Worm (Caenorhabditis elegans) whole organism, L4/young adult: ENCODE measurements around the gene thoc-2.

Experiments
- W03F9.2 ChIP-seq: fragments of 150-350 bp; optimal IDR thresholded peaks from 2 replicates; lab custom pipeline; 2014; ENCODE audit warnings: missing biosample characterization, missing genetic modification characterization
- dao-5 ChIP-seq: sonication (generic microtip); optimal IDR thresholded peaks from 2 replicates; lab custom pipeline; 2016; ENCODE audit warnings: missing genotype, missing genetic modification characterization, moderate library complexity, missing compliant biosample characterization
- him-1 ChIP-seq: sonication (generic microtip); optimal IDR thresholded peaks from 2 replicates; lab custom pipeline; 2016; ENCODE audit warnings: missing genotype, missing genetic modification reagents, missing genetic modification characterization, missing compliant biosample characterization

thoc-2 gene

DNA sequence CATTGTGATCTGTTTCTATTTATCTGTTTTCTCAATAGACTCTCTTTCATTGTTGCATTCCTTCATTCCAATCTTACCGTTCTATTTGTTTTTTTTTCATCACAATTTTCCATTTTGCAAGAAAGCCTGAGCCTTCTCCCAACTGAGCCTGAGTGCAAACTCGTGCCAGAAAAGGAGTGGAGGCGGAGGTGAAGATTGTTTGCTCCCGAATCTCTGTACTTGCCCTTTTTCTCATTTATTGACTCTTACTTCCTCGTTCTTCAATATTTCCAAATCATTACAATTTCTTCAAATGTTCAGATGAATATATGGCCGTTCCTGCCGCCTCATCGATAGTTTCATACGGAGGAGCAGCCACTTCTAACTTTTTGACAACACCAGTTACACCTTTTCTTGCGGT, 39.0 kb downstream of the thoc-2 start, which contains the start of gene let-756:
Gene let-756, plus strand, starts transcription at position 301 of the 400 bp plus-strand sequence.
- TF ChIP-seq him-1 (tag; lab: Kevin White, UChicago) (no peak), dao-5 (tag; lab: Kevin White, UChicago) (no peak)

DNA sequence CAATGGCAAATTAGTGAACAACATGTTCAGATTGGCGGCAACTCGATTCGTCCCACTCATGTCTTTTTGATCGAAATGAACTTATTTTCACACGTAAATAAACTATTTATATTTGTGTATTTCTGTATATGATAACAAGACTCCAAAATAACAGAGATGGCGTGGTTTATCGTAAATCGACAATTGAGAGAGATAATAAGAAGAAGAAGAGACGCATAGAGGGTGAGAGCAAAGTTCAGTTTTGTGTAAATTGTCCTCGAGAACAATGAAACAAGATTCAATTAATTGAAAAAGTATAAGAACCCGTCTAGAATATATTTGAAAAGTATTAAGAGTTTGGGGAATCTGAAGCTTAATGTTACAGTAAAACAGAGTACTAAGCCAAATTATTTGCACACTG, 43.6 kb downstream of the thoc-2 start:
- TF ChIP-seq dao-5 (tag; lab: Kevin White, UChicago) (no peak), W03F9.2 (tag; lab: Kevin White, UChicago) (no peak), him-1 (tag; lab: Kevin White, UChicago) (no peak)

DNA sequence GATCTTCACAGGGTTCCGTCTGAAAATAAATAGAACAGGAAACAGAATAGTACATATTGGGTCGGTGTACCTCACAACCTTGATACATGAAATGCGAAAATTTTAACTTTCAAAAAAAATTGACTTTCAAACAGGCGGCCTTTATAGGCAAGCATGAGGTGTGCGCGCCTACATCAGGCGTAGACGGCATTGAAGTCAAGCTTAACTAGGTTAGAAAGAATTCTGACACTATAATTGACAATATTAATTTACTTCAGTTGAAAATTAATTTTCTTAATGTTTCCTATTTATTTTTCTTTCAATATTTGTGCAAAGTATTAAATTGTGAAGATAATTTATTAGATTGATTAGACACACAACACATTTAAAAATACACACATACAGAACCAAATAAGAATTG, 44.1 kb downstream of the thoc-2 start, which contains the start of gene C05D11.5:
Gene C05D11.5, minus strand, starts transcription at position 101 of the 400 bp plus-strand sequence.
- no peak for TF ChIP-seq W03F9.2 (tag; lab: Kevin White, UChicago)
- no peak for TF ChIP-seq dao-5 (tag; lab: Kevin White, UChicago)
- TF ChIP-seq him-1 (tag; lab: Kevin White, UChicago): no peak

DNA sequence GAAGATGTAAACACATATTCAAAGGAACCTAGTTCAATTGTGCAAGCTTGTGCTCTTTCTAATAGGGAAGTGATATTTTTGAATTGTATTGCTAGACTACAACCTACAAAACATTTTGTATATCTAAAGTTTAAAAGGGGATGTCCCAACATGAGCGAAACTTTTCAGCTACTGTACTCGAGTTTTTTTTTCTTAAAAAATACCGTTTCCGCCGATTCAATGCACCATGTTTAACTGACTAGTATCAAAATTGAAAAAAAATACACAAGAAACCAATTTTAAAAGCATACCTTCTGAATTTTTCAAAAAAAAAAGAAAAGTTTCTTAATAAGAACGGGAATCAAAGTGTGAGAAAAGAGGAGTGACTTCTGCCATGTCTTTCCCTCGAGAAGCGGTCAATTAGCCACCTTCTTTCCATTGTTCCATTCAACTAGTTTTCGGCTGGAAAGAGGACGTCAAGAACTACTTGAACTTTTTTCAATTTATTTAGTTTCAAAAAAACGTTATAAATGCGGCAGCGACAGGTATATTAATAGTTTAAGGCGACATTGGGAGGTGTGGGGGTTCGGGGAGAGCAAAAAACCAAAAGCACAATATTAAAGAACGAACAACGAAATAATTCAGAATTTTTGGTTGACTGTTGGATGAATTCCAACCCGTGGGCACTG, 47.6 kb downstream of the thoc-2 start, which contains the start of gene nas-4:
Gene nas-4, minus strand, starts transcription at position 351 of the 668 bp plus-strand sequence.
- TF ChIP-seq W03F9.2 (tag; lab: Kevin White, UChicago): no peak
- no peak for TF ChIP-seq him-1 (tag; lab: Kevin White, UChicago)
- no peak for TF ChIP-seq dao-5 (tag; lab: Kevin White, UChicago)

DNA sequence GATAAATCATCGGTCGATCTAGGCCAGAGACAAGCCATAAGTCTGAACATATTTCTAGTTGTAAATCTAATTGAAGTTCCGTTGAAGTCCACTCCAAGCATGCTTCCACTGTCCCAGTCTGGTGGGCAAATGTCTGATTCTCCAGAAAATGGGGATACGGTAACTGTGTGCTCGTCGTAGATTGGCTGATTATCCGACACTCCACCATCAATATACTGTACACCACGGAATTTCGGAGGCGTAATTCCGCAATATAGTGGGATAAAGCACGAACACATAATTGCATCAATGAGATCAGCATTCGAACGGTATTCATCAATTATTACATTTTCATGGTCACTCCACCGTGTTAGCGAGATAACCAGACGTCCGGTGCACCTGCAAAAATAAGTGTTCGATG, 50.4 kb downstream of the thoc-2 start:
- TF ChIP-seq dao-5 (tag; lab: Kevin White, UChicago): no peak

DNA sequence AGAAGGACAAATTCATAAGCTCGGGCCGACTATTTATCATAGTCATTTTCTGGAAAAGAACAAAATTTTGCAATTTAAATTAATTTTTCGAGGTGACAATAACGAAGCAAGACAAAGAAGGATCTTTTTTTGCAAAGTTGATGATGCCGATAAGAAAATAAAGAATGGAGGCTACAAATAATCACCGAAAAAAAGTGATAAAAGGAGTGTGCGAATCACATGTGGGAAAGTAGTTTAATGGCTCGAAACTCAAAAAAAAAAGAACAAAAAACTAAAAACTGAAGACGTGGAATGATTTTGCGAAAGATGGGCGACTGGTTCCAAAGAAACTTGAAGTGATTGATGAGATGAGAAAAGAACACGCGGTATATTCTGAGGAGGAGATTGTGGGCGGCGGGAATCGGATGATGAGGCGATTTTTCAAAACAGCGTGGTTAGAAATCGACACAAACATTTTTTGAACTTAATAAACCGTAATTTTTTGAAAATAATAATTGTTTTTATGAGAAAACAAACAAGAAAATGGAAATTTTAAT, 51.6 kb downstream of the thoc-2 start, which contains the start of gene atgl-1:
Gene atgl-1, minus strand, starts transcription at position 51 of the 536 bp plus-strand sequence.
- TF ChIP-seq W03F9.2 (tag; lab: Kevin White, UChicago): no peak
- TF ChIP-seq dao-5 (tag; lab: Kevin White, UChicago): no peak
- TF ChIP-seq him-1 (tag; lab: Kevin White, UChicago): no peak

DNA sequence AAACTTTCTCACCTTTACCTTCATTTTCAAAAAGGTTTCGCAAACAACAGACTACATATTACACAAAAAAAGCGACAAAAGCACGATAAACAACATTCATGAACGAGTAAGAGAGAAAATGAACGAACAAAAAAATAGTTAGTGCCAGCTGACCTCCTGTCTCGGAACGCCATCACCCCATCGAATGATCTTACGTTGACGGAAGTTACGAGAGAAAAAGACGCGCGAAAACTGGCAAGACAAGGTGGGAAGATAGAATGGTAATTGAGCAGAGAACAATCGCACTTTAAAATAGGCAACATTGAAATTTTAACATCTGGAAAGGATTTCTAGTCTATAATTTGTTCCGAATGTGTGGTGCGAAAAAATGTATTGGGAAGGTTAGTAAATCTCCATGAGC, 52.4 kb downstream of the thoc-2 start:
- TF ChIP-seq him-1 (tag; lab: Kevin White, UChicago) (no peak), dao-5 (tag; lab: Kevin White, UChicago) (no peak), W03F9.2 (tag; lab: Kevin White, UChicago) (no peak)

DNA sequence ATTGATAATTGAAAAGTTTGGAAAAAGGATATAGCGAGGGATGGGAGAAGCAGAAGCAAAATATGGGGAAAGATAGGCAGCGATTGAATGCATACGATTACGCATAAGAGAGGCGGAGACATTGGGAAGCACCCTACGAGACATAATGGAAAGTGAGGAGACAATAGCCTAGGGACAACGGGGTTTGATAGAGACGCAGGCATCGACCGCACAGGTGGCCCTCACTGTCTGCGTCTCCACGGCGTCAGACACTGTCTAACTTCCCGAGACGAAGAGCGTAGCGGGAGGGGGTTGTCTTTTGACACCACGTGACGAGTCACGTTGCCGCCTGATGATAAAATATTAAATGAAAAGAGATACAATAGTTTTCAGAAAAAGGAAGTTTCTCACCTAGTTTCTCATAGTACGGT, 53.2 kb downstream of the thoc-2 start:
- TF ChIP-seq him-1 (tag; lab: Kevin White, UChicago): no peak
- peak; percentile 60 for TF ChIP-seq W03F9.2 (tag; lab: Kevin White, UChicago)
- TF ChIP-seq dao-5 (tag; lab: Kevin White, UChicago): no peak

DNA sequence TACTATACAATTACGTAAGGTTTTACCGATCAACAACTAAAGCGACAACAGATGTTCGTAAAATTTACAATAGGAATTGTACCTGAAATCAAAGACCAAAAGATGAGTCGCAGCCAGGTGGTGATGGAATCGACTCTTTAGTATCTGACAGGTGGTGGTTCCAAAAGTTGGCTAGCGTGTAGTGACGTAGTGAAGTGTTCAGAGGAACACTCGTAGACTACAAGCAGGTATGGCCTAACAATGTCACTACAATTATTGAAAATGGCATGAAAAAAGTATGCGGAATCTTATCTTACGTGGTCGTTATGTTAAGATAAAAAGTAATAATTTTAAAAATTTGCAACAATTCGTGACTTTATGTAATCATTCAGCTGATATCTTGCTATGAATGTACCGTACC, 53.6 kb downstream of the thoc-2 start:
- TF ChIP-seq W03F9.2 (tag; lab: Kevin White, UChicago) (no peak), dao-5 (tag; lab: Kevin White, UChicago) (no peak), him-1 (tag; lab: Kevin White, UChicago) (no peak)

DNA sequence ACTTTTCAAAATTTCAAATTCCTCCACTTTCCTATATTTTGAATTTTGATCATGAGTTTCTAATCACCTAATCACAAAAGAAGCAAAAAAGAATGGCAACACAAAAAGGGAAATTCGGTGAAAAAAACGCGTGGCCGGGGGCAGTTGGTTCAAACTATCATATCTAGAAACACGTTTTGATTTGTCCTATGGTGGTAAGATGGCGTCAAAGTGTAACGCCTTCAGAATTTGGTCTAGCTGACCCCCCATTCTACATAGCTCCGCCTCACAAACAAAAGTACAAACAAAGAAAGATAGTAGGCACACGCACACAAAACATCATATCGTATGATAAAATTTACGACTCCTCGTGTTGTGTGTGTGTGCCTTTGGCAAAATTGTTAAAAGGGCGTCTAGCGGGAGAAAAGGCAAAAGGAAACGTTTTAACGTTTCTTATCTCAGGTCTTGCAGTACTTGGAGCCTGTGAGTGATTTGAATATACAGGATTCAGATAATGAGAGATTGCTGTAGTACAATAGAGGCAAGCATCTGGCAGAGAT, 54.2 kb downstream of the thoc-2 start:
- no peak for TF ChIP-seq W03F9.2 (tag; lab: Kevin White, UChicago)

DNA sequence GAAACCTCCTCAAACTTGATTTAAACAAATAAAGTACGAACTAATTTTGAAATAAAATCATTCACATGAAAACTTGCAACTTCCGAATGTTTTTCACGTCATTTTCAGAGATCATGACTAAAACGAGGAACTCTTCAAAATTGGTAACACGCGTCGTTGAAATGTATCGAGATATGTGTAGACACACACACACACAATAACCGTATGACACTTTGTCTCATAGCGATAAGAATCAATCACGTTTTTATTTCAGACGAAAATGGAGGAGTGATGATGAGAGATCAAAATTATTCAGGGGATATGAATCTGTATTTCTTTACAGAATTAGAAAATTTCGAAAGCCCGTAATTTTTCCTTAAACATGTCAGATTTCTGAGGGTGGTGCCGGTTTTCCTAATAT, 54.9 kb downstream of the thoc-2 start:
- TF ChIP-seq W03F9.2 (tag; lab: Kevin White, UChicago): no peak
- TF ChIP-seq dao-5 (tag; lab: Kevin White, UChicago): no peak
- TF ChIP-seq him-1 (tag; lab: Kevin White, UChicago): no peak
